Fruit fly (Drosophila melanogaster): ENCODE data around the gene CG3862.

Gene CG3862

DNA sequence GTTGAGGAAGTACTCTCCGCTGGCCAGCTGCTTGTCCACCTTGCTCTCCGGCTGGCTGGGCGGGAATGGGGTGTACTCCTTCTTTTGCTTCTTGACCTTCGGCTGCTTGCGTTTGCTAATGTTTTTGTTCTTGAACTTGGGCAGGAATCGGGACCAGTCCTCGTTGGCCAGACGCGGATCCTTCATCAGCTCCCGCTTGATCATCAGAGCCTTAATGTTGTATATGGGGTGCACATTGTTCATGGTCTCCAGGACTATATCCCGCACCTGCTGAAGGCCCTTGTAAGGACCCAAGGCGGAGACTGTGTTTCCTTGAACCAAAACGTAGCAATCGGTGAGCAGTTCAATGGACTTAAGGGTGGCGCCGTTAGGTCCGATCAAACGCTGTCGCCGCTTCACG, 43.3 kb upstream of the CG3862 start:
- TF ChIP-seq CG4496 (GFP tag; IDR thresholded peaks at IDR 0.05) = no peak
- no peak for TF ChIP-seq CG14655 (GFP tag; optimal IDR thresholded peaks at IDR 0.05)
- no peak for TF ChIP-seq Pif1A (GFP tag; optimal IDR thresholded peaks at IDR 0.05)
- no peak for TF ChIP-seq CG34367 (tag; optimal IDR thresholded peaks at IDR 0.05)
- TF ChIP-seq EcR (GFP tag; optimal IDR thresholded peaks at IDR 0.05) = no peak
- no peak for TF ChIP-seq fd96Ca (GFP tag; IDR thresholded peaks at IDR 0.05)
- TF ChIP-seq rn (GFP tag; IDR thresholded peaks at IDR 0.05) = no peak
- no peak for TF ChIP-seq CG17806 (tag; optimal IDR thresholded peaks at IDR 0.05)
- TF ChIP-seq CG8159 (tag; optimal IDR thresholded peaks at IDR 0.05) = no peak
- TF ChIP-seq Pif1B (GFP tag; optimal IDR thresholded peaks at IDR 0.05) = no peak
- no peak for TF ChIP-seq CG10348 (GFP tag; IDR thresholded peaks at IDR 0.05)
- no peak for TF ChIP-seq CG12605 (GFP tag; IDR thresholded peaks at IDR 0.05)
- no peak for TF ChIP-seq CG13204 (GFP tag; optimal IDR thresholded peaks at IDR 0.05)
- TF ChIP-seq CG8301 (tag; optimal IDR thresholded peaks at IDR 0.05) = no peak

DNA sequence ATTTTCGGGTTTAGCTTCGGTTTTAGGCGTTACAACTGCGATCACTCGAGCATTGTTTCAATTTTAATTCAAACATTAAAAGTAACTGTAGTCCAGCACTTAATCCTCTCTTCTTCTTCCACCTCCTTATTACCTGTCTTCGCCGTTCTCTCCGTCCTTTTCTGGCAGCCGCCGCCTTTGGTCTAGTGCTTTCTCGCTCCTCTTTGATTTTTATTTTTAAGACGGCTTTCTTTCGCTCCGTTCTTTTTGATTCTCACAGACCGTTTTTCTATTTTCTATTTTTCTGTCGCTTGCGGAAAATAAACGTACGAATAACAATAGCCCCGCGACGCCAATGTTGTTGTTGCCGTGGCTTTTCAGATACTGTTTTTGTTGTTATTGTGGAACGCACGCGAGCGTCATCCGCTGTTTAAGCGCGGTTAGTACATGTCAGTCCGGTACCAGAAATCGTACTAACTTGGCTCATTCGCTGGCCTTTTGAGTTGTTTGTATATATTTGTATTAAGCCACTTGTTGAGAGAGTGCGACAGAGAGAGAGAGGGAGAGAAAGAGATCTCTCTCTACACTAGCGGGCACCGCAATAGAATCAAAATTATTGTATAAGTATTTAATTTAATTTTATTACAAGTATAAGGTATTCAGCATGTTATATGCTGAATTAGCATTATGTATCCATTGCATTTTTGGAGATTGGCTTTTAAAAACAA, 42.4 kb upstream of the CG3862 start, which contains the start of gene aru:
aru (minus strand) TSS at position 456 of the 707 bp plus-strand sequence.
- TF ChIP-seq CG9948 (tag; optimal IDR thresholded peaks at IDR 0.05) = peak; percentile 6
- no peak for TF ChIP-seq CG34367 (tag; optimal IDR thresholded peaks at IDR 0.05)
- TF ChIP-seq CG15710 (tag; optimal IDR thresholded peaks at IDR 0.05) = peak; percentile 33
- peak; percentile 7 for TF ChIP-seq CG13204 (GFP tag; optimal IDR thresholded peaks at IDR 0.05)
- peak; percentile 3 for TF ChIP-seq Pif1A (GFP tag; optimal IDR thresholded peaks at IDR 0.05)
- peak; percentile 32 for TF ChIP-seq CG8301 (tag; optimal IDR thresholded peaks at IDR 0.05)
- TF ChIP-seq CG14655 (GFP tag; optimal IDR thresholded peaks at IDR 0.05) = peak; percentile 29
- peak; percentile 44 for TF ChIP-seq CG8159 (tag; optimal IDR thresholded peaks at IDR 0.05)
- TF ChIP-seq Pif1B (GFP tag; optimal IDR thresholded peaks at IDR 0.05) = peak; percentile 60
- peak; percentile 36 for TF ChIP-seq EcR (GFP tag; optimal IDR thresholded peaks at IDR 0.05)
- TF ChIP-seq CG4496 (GFP tag; IDR thresholded peaks at IDR 0.05) = peak; percentile 41; the same call in 1 of the 3 replicates
- TF ChIP-seq CG32121 (GFP tag; IDR thresholded peaks at IDR 0.05) = peak; percentile 34; the same call in 1 of the 2 replicates
- peak; percentile 52 for TF ChIP-seq Ets98B (GFP tag; IDR thresholded peaks at IDR 0.05)
- TF ChIP-seq fd96Ca (GFP tag; IDR thresholded peaks at IDR 0.05) = 0 out of 3 replicates have a peak, but pooled peaks have one; percentile 7
- no peak for TF ChIP-seq CG10348 (GFP tag; IDR thresholded peaks at IDR 0.05)
- no peak for TF ChIP-seq Snoo (tag; optimal IDR thresholded peaks at IDR 0.05)

DNA sequence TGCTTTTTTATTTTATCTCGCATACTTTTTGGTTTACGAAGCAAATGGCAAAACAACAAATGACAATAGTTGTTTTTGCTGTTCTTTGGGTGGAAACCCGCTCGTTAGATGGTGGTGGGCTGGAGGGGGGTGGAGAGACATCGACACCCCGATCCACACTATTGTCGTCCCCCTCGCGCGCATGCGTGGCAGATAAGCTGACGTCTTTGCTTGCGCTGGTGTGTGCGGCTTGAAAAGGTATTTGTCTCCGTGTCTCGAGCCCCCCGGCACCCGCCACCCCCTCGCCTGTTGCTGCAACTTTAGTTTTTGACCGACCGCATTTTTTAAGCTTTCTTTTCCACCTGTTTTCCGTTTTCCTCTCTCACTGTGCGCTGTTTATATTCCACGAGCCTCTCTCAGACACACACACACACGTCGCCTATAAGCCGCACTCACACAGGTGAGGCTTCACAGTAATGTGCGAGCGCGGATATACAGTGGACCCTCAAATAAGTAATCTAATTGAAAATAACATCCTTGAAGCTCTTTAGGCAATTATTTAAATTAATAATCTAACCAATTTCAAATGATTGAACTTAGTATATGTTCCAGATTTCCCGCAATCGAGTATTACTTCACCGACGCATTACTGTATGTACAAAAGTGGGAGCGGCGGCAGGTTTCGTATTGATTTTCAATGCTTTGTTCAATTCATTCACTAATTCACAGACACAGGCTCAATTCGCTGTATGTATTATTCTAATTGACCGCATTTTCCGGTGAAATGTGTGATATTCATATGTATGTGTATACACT, 41.5 kb upstream of the CG3862 start:
- TF ChIP-seq CG12605 (GFP tag; IDR thresholded peaks at IDR 0.05) (peak; percentile 93), Snoo (tag; optimal IDR thresholded peaks at IDR 0.05) (peak; percentile 91), CG4496 (GFP tag; IDR thresholded peaks at IDR 0.05) (peak; percentile 97), CG13204 (GFP tag; optimal IDR thresholded peaks at IDR 0.05) (peak; percentile 63), fd96Ca (GFP tag; IDR thresholded peaks at IDR 0.05) (peak; percentile 94), CG15710 (tag; optimal IDR thresholded peaks at IDR 0.05) (peak; percentile 91), CG8159 (tag; optimal IDR thresholded peaks at IDR 0.05) (peak; percentile 85), EcR (GFP tag; optimal IDR thresholded peaks at IDR 0.05) (peak; percentile 4), D1 (tag; optimal IDR thresholded peaks at IDR 0.05) (no peak), CG8301 (tag; optimal IDR thresholded peaks at IDR 0.05) (peak; percentile 91), gl (tag; optimal IDR thresholded peaks at IDR 0.05) (peak; percentile 62), CG32121 (GFP tag; IDR thresholded peaks at IDR 0.05) (peak; percentile 93), CG34367 (tag; optimal IDR thresholded peaks at IDR 0.05) (peak; percentile 81), CG17806 (tag; optimal IDR thresholded peaks at IDR 0.05) (peak; percentile 86), CG14655 (GFP tag; optimal IDR thresholded peaks at IDR 0.05) (peak; percentile 90), CG9948 (tag; optimal IDR thresholded peaks at IDR 0.05) (peak; percentile 80), Pif1A (GFP tag; optimal IDR thresholded peaks at IDR 0.05) (peak; percentile 93), rn (GFP tag; IDR thresholded peaks at IDR 0.05) (peak; percentile 79), Ets98B (GFP tag; IDR thresholded peaks at IDR 0.05) (peak; percentile 95), Pif1B (GFP tag; optimal IDR thresholded peaks at IDR 0.05) (peak; percentile 91), CG10348 (GFP tag; IDR thresholded peaks at IDR 0.05) (peak; percentile 86)

DNA sequence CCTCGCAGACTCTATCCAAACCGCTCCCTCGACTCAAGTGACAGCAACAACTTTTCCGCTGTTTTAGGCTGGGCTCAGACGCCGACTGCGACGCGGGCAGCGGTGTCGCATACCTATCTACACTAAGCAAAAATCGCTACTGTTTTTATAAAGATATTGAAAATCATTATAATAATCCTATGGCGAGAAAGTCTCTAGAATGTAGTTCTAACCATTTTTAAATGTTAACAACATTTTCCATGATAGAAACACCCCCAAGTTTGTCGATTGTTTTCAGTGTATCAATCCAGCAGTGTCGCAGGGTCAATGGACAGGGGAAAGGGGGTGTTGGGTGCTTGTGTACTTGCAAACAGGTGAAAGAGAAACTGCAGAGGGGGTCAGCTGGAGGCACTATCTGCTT, 40.2 kb upstream of the CG3862 start:
- TF ChIP-seq Pif1A (GFP tag; optimal IDR thresholded peaks at IDR 0.05) (peak; percentile 98), CG15710 (tag; optimal IDR thresholded peaks at IDR 0.05) (peak; percentile 95), CG10348 (GFP tag; IDR thresholded peaks at IDR 0.05) (peak; percentile 87), Ets98B (GFP tag; IDR thresholded peaks at IDR 0.05) (peak; percentile 98), CG8301 (tag; optimal IDR thresholded peaks at IDR 0.05) (peak; percentile 93), CG8159 (tag; optimal IDR thresholded peaks at IDR 0.05) (peak; percentile 95), CG34367 (tag; optimal IDR thresholded peaks at IDR 0.05) (peak; percentile 95), gl (tag; optimal IDR thresholded peaks at IDR 0.05) (peak; percentile 92), CG13204 (GFP tag; optimal IDR thresholded peaks at IDR 0.05) (peak; percentile 85), CG17806 (tag; optimal IDR thresholded peaks at IDR 0.05) (peak; percentile 95), CG14655 (GFP tag; optimal IDR thresholded peaks at IDR 0.05) (peak; percentile 96), CG4496 (GFP tag; IDR thresholded peaks at IDR 0.05) (peak; percentile 98), rn (GFP tag; IDR thresholded peaks at IDR 0.05) (peak; percentile 97), CG9948 (tag; optimal IDR thresholded peaks at IDR 0.05) (peak; percentile 94), fd96Ca (GFP tag; IDR thresholded peaks at IDR 0.05) (peak; percentile 98), EcR (GFP tag; optimal IDR thresholded peaks at IDR 0.05) (peak; percentile 89), CG32121 (GFP tag; IDR thresholded peaks at IDR 0.05) (peak; percentile 97), D1 (tag; optimal IDR thresholded peaks at IDR 0.05) (no peak), Pif1B (GFP tag; optimal IDR thresholded peaks at IDR 0.05) (peak; percentile 97), CG12605 (GFP tag; IDR thresholded peaks at IDR 0.05) (peak; percentile 96), Snoo (tag; optimal IDR thresholded peaks at IDR 0.05) (peak; percentile 97)

Data from whole organism, pupa.